Fruit fly (Drosophila melanogaster) whole organism, embryonic: Measurements from ENCODE around the gene Pcif1.
A peak's percentile ranks its signal among the peaks of the same experiment; 100 is the strongest.

Experiments used
- Ada2b ChIP-seq: fragments of 200-800 bp; sonication (Bioruptor generic); IDR thresholded peaks from 2 replicates; pipeline ENCODE4 v1.3.6; 2022; ENCODE audit warnings: missing biosample characterization, missing genetic modification characterization
- B-H1 ChIP-seq: fragments of 200-800 bp; sonication (Bioruptor generic); IDR thresholded peaks from 3 replicates; pipeline ENCODE4 v1.3.6; 2022; ENCODE audit warnings: missing biosample characterization, missing genetic modification characterization
- CG11085 ChIP-seq: fragments of 200-800 bp; sonication (Bioruptor generic); IDR thresholded peaks from 2 replicates; pipeline ENCODE4 v1.3.6; 2022; ENCODE audit warnings: missing biosample characterization, missing genetic modification characterization
- CG12104 ChIP-seq: fragments of 200-800 bp; sonication (Bioruptor generic); optimal IDR thresholded peaks from 3 replicates; lab custom pipeline; 2016; ENCODE audit warnings: missing biosample characterization, missing genetic modification characterization
- CG1233 ChIP-seq: fragments of 200-800 bp; sonication (Bioruptor generic); optimal IDR thresholded peaks from 4 replicates; lab custom pipeline; 2018; ENCODE audit warnings: missing biosample characterization, mild to moderate bottlenecking, missing genetic modification characterization
- CG13287 ChIP-seq: fragments of 200-800 bp; sonication (Bioruptor generic); IDR thresholded peaks from 2 replicates; pipeline ENCODE4 v1.3.6; 2022; ENCODE audit warnings: missing biosample characterization, missing genetic modification characterization; ENCODE audit not compliant: partially characterized antibody
- CG14050 ChIP-seq: fragments of 200-800 bp; sonication (Bioruptor generic); IDR thresholded peaks from 3 replicates; pipeline ENCODE4 v1.3.6; 2022; ENCODE audit warnings: missing biosample characterization, missing genetic modification characterization
- CG17186 ChIP-seq: fragments of 200-800 bp; sonication (Bioruptor generic); optimal IDR thresholded peaks from 3 replicates; lab custom pipeline; 2017; ENCODE audit warnings: missing biosample characterization, missing genetic modification reagents, missing genetic modification characterization
- CG17328 ChIP-seq: fragments of 200-800 bp; sonication (Bioruptor generic); IDR thresholded peaks from 2 replicates; pipeline ENCODE4 v1.3.6; 2022; ENCODE audit warnings: missing biosample characterization, missing genetic modification characterization
- CG17568 ChIP-seq: fragments of 200-800 bp; sonication (Bioruptor generic); optimal IDR thresholded peaks from 2 replicates; lab custom pipeline; 2018; ENCODE audit warnings: missing biosample characterization, mild to moderate bottlenecking, missing genetic modification characterization, moderate library complexity
- CG18599 ChIP-seq: fragments of 200-800 bp; sonication (Bioruptor generic); optimal IDR thresholded peaks from 3 replicates; lab custom pipeline; 2017; ENCODE audit warnings: missing biosample characterization, missing genetic modification characterization, mild to moderate bottlenecking, moderate library complexity, missing genetic modification reagents
- CG30403 ChIP-seq: fragments of 200-800 bp; sonication (Bioruptor generic); optimal IDR thresholded peaks from 3 replicates; lab custom pipeline; 2016; ENCODE audit warnings: missing biosample characterization, missing genetic modification characterization
- CG34376 ChIP-seq: fragments of 200-800 bp; sonication (Bioruptor generic); optimal IDR thresholded peaks from 2 replicates; lab custom pipeline; 2018; ENCODE audit warnings: missing biosample characterization, mild to moderate bottlenecking, missing genetic modification characterization
- CG4404 ChIP-seq: fragments of 200-800 bp; sonication (Bioruptor generic); IDR thresholded peaks from 2 replicates; pipeline ENCODE4 v1.3.6; 2022; ENCODE audit warnings: missing biosample characterization, missing genetic modification characterization
- CG4424 ChIP-seq: fragments of 200-800 bp; sonication (Bioruptor generic); optimal IDR thresholded peaks from 3 replicates; lab custom pipeline; 2016; ENCODE audit warnings: missing biosample characterization, missing genetic modification characterization
- CG4854 ChIP-seq: fragments of 200-800 bp; sonication (Bioruptor generic); optimal IDR thresholded peaks from 2 replicates; lab custom pipeline; 2016; ENCODE audit warnings: missing biosample characterization, missing genetic modification characterization, inconsistent platforms
- CG6689 ChIP-seq: fragments of 200-800 bp; sonication (Bioruptor generic); IDR thresholded peaks from 2 replicates; pipeline ENCODE4 v1.3.6; 2022; ENCODE audit warnings: missing biosample characterization, missing genetic modification characterization
- CG7372 ChIP-seq: fragments of 200-800 bp; sonication (Bioruptor generic); IDR thresholded peaks from 2 replicates; pipeline ENCODE4 v1.3.6; 2022; ENCODE audit warnings: missing biosample characterization, missing genetic modification characterization
- CG8388 ChIP-seq: fragments of 200-800 bp; sonication (Bioruptor generic); optimal IDR thresholded peaks from 2 replicates; lab custom pipeline; 2019; ENCODE audit warnings: missing biosample characterization, mild to moderate bottlenecking, missing genetic modification characterization, moderate library complexity
- CG9609 ChIP-seq: fragments of 200-800 bp; sonication (Bioruptor generic); optimal IDR thresholded peaks from 3 replicates; lab custom pipeline; 2016; ENCODE audit warnings: missing biosample characterization, missing genetic modification characterization
- Dbx ChIP-seq: fragments of 200-800 bp; sonication (Bioruptor generic); IDR thresholded peaks from 3 replicates; pipeline ENCODE4 v1.3.6; 2022; ENCODE audit warnings: missing biosample characterization, missing genetic modification characterization
- Dip2 ChIP-seq: fragments of 200-800 bp; sonication (Bioruptor generic); IDR thresholded peaks from 2 replicates; pipeline ENCODE4 v1.3.6; 2022; ENCODE audit warnings: missing biosample characterization, missing genetic modification characterization
- Doc2 ChIP-seq: fragments of 200-800 bp; sonication (Bioruptor generic); IDR thresholded peaks from 2 replicates; pipeline ENCODE4 v1.3.6; 2022; ENCODE audit warnings: missing biosample characterization, missing genetic modification characterization
- Dp ChIP-seq: fragments of 200-800 bp; sonication (Bioruptor generic); optimal IDR thresholded peaks from 2 replicates; lab custom pipeline; 2018; ENCODE audit warnings: missing biosample characterization, mild to moderate bottlenecking, missing genetic modification characterization, moderate library complexity
- Dref ChIP-seq: fragments of 200-800 bp; sonication (Bioruptor generic); IDR thresholded peaks from 2 replicates; pipeline ENCODE4 v1.3.6; 2022; ENCODE audit warnings: missing biosample characterization, missing genetic modification characterization
- Eip74EF ChIP-seq, 2 experiments: fragments of 200-800 bp in 1 of 2; fragments of >200 bp in 1 of 2; sonication (Bioruptor generic) in 1 of 2; optimal IDR thresholded peaks; 2 replicates each; lab custom pipeline; 2017 to 2019; ENCODE audit warnings: missing biosample characterization in 2 of 2, missing genetic modification characterization in 2 of 2, mild to moderate bottlenecking in 1 of 2, moderate library complexity in 1 of 2
- Hr51 ChIP-seq, 2 experiments: fragments of 200-800 bp; sonication (Bioruptor generic); optimal IDR thresholded peaks; 2 replicates in 1 of 2; 3 replicates in 1 of 2; lab custom pipeline; 2016 to 2018; ENCODE audit warnings: missing biosample characterization in 2 of 2, missing genetic modification characterization in 2 of 2, mild to moderate bottlenecking in 1 of 2, moderate library complexity in 1 of 2
- Jarid2 ChIP-seq: fragments of 200-800 bp; sonication (Bioruptor generic); optimal IDR thresholded peaks from 3 replicates; lab custom pipeline; 2017; ENCODE audit warnings: mild to moderate bottlenecking, missing biosample characterization, missing genetic modification reagents, missing genetic modification characterization
- MESR4 ChIP-seq: fragments of 200-800 bp; sonication (Bioruptor generic); optimal IDR thresholded peaks from 2 replicates; lab custom pipeline; 2018; ENCODE audit warnings: missing biosample characterization, mild to moderate bottlenecking, missing genetic modification characterization, moderate library complexity
- NFAT ChIP-seq: fragments of 200-800 bp; sonication (Bioruptor generic); IDR thresholded peaks from 2 replicates; pipeline ENCODE4 v1.3.6; 2022; ENCODE audit warnings: missing biosample characterization, missing genetic modification characterization
- Oaz ChIP-seq: fragments of 200-800 bp; sonication (Bioruptor generic); IDR thresholded peaks from 2 replicates; pipeline ENCODE4 v1.3.6; 2022; ENCODE audit warnings: missing biosample characterization, missing genetic modification characterization
- Ptx1 ChIP-seq: fragments of 200-800 bp; sonication (Bioruptor generic); IDR thresholded peaks from 2 replicates; pipeline ENCODE4 v1.3.6; 2022; ENCODE audit warnings: missing biosample characterization, missing genetic modification characterization
- Taf1 ChIP-seq: fragments of 200-800 bp; sonication (Bioruptor generic); IDR thresholded peaks from 2 replicates; pipeline ENCODE4 v1.3.6; 2022; ENCODE audit warnings: missing biosample characterization, missing genetic modification characterization
- Xrp1 ChIP-seq: fragments of 200-800 bp; sonication (Bioruptor generic); IDR thresholded peaks from 2 replicates; pipeline ENCODE4 v1.3.6; 2022; ENCODE audit warnings: missing biosample characterization, missing genetic modification characterization
- bbx ChIP-seq: fragments of 200-800 bp; sonication (Bioruptor generic); IDR thresholded peaks from 2 replicates; pipeline ENCODE4 v1.3.6; 2022; ENCODE audit warnings: missing biosample characterization, missing genetic modification characterization; ENCODE audit not compliant: partially characterized antibody
- btn ChIP-seq: fragments of 200-800 bp; sonication (Bioruptor generic); optimal IDR thresholded peaks from 2 replicates; lab custom pipeline; 2016; ENCODE audit warnings: missing biosample characterization, missing genetic modification characterization
- cg ChIP-seq: fragments of 200-800 bp; sonication (Bioruptor generic); optimal IDR thresholded peaks from 3 replicates; lab custom pipeline; 2019; ENCODE audit warnings: missing biosample characterization, mild to moderate bottlenecking, missing genetic modification characterization, moderate library complexity
- fd102C ChIP-seq: fragments of 200-800 bp; sonication (Bioruptor generic); optimal IDR thresholded peaks from 2 replicates; lab custom pipeline; 2018; ENCODE audit warnings: missing biosample characterization, mild to moderate bottlenecking, missing genetic modification characterization, moderate library complexity
- grau ChIP-seq: fragments of 200-800 bp; optimal IDR thresholded peaks from 3 replicates; lab custom pipeline; 2019; ENCODE audit warnings: missing biosample characterization, mild to moderate bottlenecking, missing genetic modification characterization, moderate library complexity
- gro ChIP-seq: fragments of 200-800 bp; sonication (Bioruptor generic); optimal IDR thresholded peaks from 2 replicates; lab custom pipeline; 2016; ENCODE audit warnings: missing biosample characterization, missing genetic modification characterization
- hbn ChIP-seq: fragments of 200-800 bp; sonication (Bioruptor generic); IDR thresholded peaks from 2 replicates; pipeline ENCODE4 v1.3.6; 2022; ENCODE audit warnings: missing biosample characterization, missing genetic modification characterization; ENCODE audit not compliant: partially characterized antibody
- jumu ChIP-seq: fragments of 200-800 bp; sonication (Bioruptor generic); optimal IDR thresholded peaks from 3 replicates; lab custom pipeline; 2016; ENCODE audit warnings: missing biosample characterization, missing genetic modification characterization
- lbe ChIP-seq: fragments of 200-800 bp; sonication (Bioruptor generic); optimal IDR thresholded peaks from 2 replicates; lab custom pipeline; 2016; ENCODE audit warnings: missing biosample characterization, mild to moderate bottlenecking, missing genetic modification characterization
- nerfin-2 ChIP-seq: fragments of 200-800 bp; sonication (Bioruptor generic); IDR thresholded peaks from 2 replicates; pipeline ENCODE4 v1.3.6; 2022; ENCODE audit warnings: missing biosample characterization, missing genetic modification characterization; ENCODE audit not compliant: partially characterized antibody
- onecut ChIP-seq: fragments of 200-800 bp; sonication (Bioruptor generic); IDR thresholded peaks from 2 replicates; pipeline ENCODE4 v1.3.6; 2022; ENCODE audit warnings: missing biosample characterization, missing genetic modification characterization
- pho ChIP-seq: fragments of 200-800 bp; sonication (Bioruptor generic); optimal IDR thresholded peaks from 2 replicates; lab custom pipeline; 2016; ENCODE audit warnings: missing biosample characterization, missing genetic modification characterization
- run ChIP-seq: fragments of 200-800 bp; sonication (Bioruptor generic); optimal IDR thresholded peaks from 3 replicates; lab custom pipeline; 2018; ENCODE audit warnings: missing biosample characterization, mild to moderate bottlenecking, missing genetic modification characterization
- sc ChIP-seq, 3 experiments: fragments of >200 bp in 2 of 3; fragments of 200-800 bp in 1 of 3; sonication (Bioruptor generic) in 1 of 3; optimal IDR thresholded peaks; 2 replicates in 2 of 3; 3 replicates in 1 of 3; lab custom pipeline; 2017; ENCODE audit warnings: mild to moderate bottlenecking in 1 of 3, missing biosample characterization in 1 of 3, missing genetic modification characterization in 1 of 3, missing genetic modification reagents in 1 of 3
- vnd ChIP-seq: fragments of 200-800 bp; sonication (Bioruptor generic); IDR thresholded peaks from 3 replicates; pipeline ENCODE4 v1.3.6; 2022; ENCODE audit warnings: missing biosample characterization, missing genetic modification characterization; ENCODE audit not compliant: partially characterized antibody

The Pcif1 gene

dm6 chr3L:20785742-20786427 is at the start of gene Pcif1 (continued):
- TF ChIP-seq Jarid2 (GFP tag; lab: Kevin White, UChicago) = peak; percentile 10
- TF ChIP-seq CG34376 (GFP tag; lab: Kevin White, UChicago) = peak; percentile 32
- no peak for TF ChIP-seq CG14050
- no peak for TF ChIP-seq sc (optimal IDR thresholded peaks at IDR 0.05; lab: Kevin White, UChicago)
- TF ChIP-seq sc (GFP tag; optimal IDR thresholded peaks at IDR 0.05; lab: Kevin White, UChicago) = no peak
- TF ChIP-seq CG17186 (GFP tag; lab: Kevin White, UChicago) = peak; percentile 72
- no peak for TF ChIP-seq run (tag; lab: Kevin White, UChicago)
- TF ChIP-seq Hr51 (GFP tag; optimal IDR thresholded peaks at IDR 0.05; lab: Kevin White, UChicago) = no peak
- TF ChIP-seq Dref (GFP tag; lab: Robert Waterston, UW) = peak; percentile 97
- no peak for TF ChIP-seq CG30403 (GFP tag; lab: Kevin White, UChicago)
- no peak for TF ChIP-seq CG6689
- no peak for TF ChIP-seq Ada2b (GFP tag; lab: Robert Waterston, UW)
- no peak for TF ChIP-seq fd102C (GFP tag; lab: Kevin White, UChicago)
- TF ChIP-seq Taf1 (GFP tag; lab: Robert Waterston, UW) = no peak
- peak; percentile 33 for TF ChIP-seq gro (GFP tag; lab: Kevin White, UChicago)
- peak; percentile 26 for TF ChIP-seq grau (tag; lab: Kevin White, UChicago)
- peak; percentile 28 for TF ChIP-seq CG17568 (GFP tag; lab: Kevin White, UChicago)
- TF ChIP-seq B-H1 (GFP tag; lab: Robert Waterston, UW) = no peak
- no peak for TF ChIP-seq CG18599
- TF ChIP-seq lbe (GFP tag; lab: Kevin White, UChicago) = peak; percentile 69
- no peak for TF ChIP-seq CG1233 (GFP tag; lab: Kevin White, UChicago)
- no peak for TF ChIP-seq pho (GFP tag; lab: Kevin White, UChicago)
- TF ChIP-seq Eip74EF (GFP tag; optimal IDR thresholded peaks at IDR 0.05; lab: Kevin White, UChicago) = no peak
- peak; percentile 66 for TF ChIP-seq Dp (GFP tag; lab: Kevin White, UChicago)
- TF ChIP-seq CG12104 (GFP tag; lab: Kevin White, UChicago) = no peak
- TF ChIP-seq bbx = peak; percentile 100
- TF ChIP-seq Doc2 (GFP tag; lab: Robert Waterston, UW) = no peak
- peak; percentile 90 for TF ChIP-seq MESR4
- peak; percentile 18; the same call in 1 of the 2 replicates for TF ChIP-seq Xrp1
- TF ChIP-seq Dip2 (GFP tag; lab: Robert Waterston, UW) = no peak
- TF ChIP-seq CG4854 = peak; percentile 22
- no peak for TF ChIP-seq Oaz (GFP tag; lab: Robert Waterston, UW)
- TF ChIP-seq Dbx (GFP tag; lab: Robert Waterston, UW) = peak; percentile 76; the same call in 2 of the 3 replicates
- no peak for TF ChIP-seq CG8388 (GFP tag; lab: Kevin White, UChicago)
- peak; percentile 26 for TF ChIP-seq CG4424 (GFP tag; lab: Kevin White, UChicago)
- no peak for TF ChIP-seq btn
- TF ChIP-seq CG13287 (GFP tag; lab: Robert Waterston, UW) = peak; percentile 99
- no peak for TF ChIP-seq Ptx1
- TF ChIP-seq CG7372 (GFP tag; lab: Robert Waterston, UW) = no peak
- TF ChIP-seq hbn = peak; percentile 99
- TF ChIP-seq CG9609 = no peak
- TF ChIP-seq NFAT (GFP tag; lab: Robert Waterston, UW) = peak; percentile 19; the same call in 1 of the 2 replicates
- peak; percentile 98 for TF ChIP-seq nerfin-2 (GFP tag; lab: Robert Waterston, UW)
- TF ChIP-seq jumu (GFP tag; lab: Kevin White, UChicago) = no peak
- TF ChIP-seq cg (GFP tag; lab: Kevin White, UChicago) = peak; percentile 18
- no peak for TF ChIP-seq CG4404
- TF ChIP-seq vnd (GFP tag; lab: Robert Waterston, UW) = peak; percentile 99
- TF ChIP-seq CG11085 (GFP tag; lab: Robert Waterston, UW) = no peak
- TF ChIP-seq CG17328 = no peak
- peak; percentile 15; the same call in 1 of the 2 replicates for TF ChIP-seq onecut (GFP tag; lab: Robert Waterston, UW)
